Fruit fly (Drosophila melanogaster) whole organism, embryonic: ENCODE results near the gene CG10011.

Experiments used
- CG10565 ChIP-seq: fragments of 200-800 bp; sonication (Bioruptor generic); optimal IDR thresholded peaks from 3 replicates; lab custom pipeline; 2016; ENCODE audit warnings: missing biosample characterization, mild to moderate bottlenecking, missing genetic modification characterization
- CG12155 ChIP-seq: fragments of 200-800 bp; sonication (Bioruptor generic); optimal IDR thresholded peaks from 3 replicates; lab custom pipeline; 2016; ENCODE audit warnings: missing biosample characterization, missing genetic modification characterization
- CG12659 ChIP-seq: fragments of 200-800 bp; sonication (Bioruptor generic); optimal IDR thresholded peaks from 3 replicates; lab custom pipeline; 2017; ENCODE audit warnings: mild to moderate bottlenecking, missing biosample characterization, missing genetic modification reagents, missing genetic modification characterization
- CG13287 ChIP-seq: fragments of 200-800 bp; sonication (Bioruptor generic); IDR thresholded peaks from 2 replicates; pipeline ENCODE4 v1.3.6; 2022; ENCODE audit warnings: missing biosample characterization, missing genetic modification characterization; ENCODE audit not compliant: partially characterized antibody
- CG13775 ChIP-seq: fragments of 200-800 bp; sonication (Bioruptor generic); optimal IDR thresholded peaks from 3 replicates; lab custom pipeline; 2017; ENCODE audit warnings: missing biosample characterization, mild to moderate bottlenecking, missing genetic modification characterization
- CG1529 ChIP-seq: fragments of 200-800 bp; sonication (Bioruptor generic); optimal IDR thresholded peaks from 3 replicates; lab custom pipeline; 2018; ENCODE audit warnings: missing biosample characterization, missing genetic modification characterization
- CG15514 ChIP-seq: fragments of 200-800 bp; sonication (Bioruptor generic); optimal IDR thresholded peaks from 3 replicates; lab custom pipeline; 2017; ENCODE audit warnings: missing biosample characterization, missing genetic modification characterization, mild to moderate bottlenecking, moderate library complexity, missing genetic modification reagents
- CG17568 ChIP-seq: fragments of 200-800 bp; sonication (Bioruptor generic); optimal IDR thresholded peaks from 2 replicates; lab custom pipeline; 2018; ENCODE audit warnings: missing biosample characterization, mild to moderate bottlenecking, missing genetic modification characterization, moderate library complexity
- CG17612 ChIP-seq: fragments of 200-800 bp; sonication (Bioruptor generic); IDR thresholded peaks from 2 replicates; pipeline ENCODE4 v1.3.6; 2022; ENCODE audit warnings: missing biosample characterization, missing genetic modification characterization
- CG17802 ChIP-seq: fragments of 200-800 bp; sonication (Bioruptor generic); optimal IDR thresholded peaks from 2 replicates; lab custom pipeline; 2018; ENCODE audit warnings: missing biosample characterization, mild to moderate bottlenecking, missing genetic modification characterization, moderate library complexity
- CG18476 ChIP-seq: fragments of 200-800 bp; sonication (Bioruptor generic); optimal IDR thresholded peaks from 2 replicates; lab custom pipeline; 2016; ENCODE audit warnings: missing biosample characterization, mild to moderate bottlenecking, missing genetic modification characterization
- CG2129 ChIP-seq: fragments of 200-800 bp; sonication (Bioruptor generic); IDR thresholded peaks from 2 replicates; pipeline ENCODE4 v1.3.6; 2022; ENCODE audit warnings: missing biosample characterization, missing genetic modification characterization; ENCODE audit not compliant: partially characterized antibody
- CG2875 ChIP-seq: fragments of 200-800 bp; sonication (Bioruptor generic); optimal IDR thresholded peaks from 2 replicates; lab custom pipeline; 2017; ENCODE audit warnings: missing biosample characterization, mild to moderate bottlenecking, missing genetic modification characterization, missing genetic modification reagents
- CG34422 ChIP-seq: fragments of 200-800 bp; sonication (Bioruptor generic); IDR thresholded peaks from 3 replicates; pipeline ENCODE4 v1.3.6; 2022; ENCODE audit warnings: missing biosample characterization, missing genetic modification characterization
- CG6765 ChIP-seq: fragments of 200-800 bp; sonication (Bioruptor generic); optimal IDR thresholded peaks from 3 replicates; lab custom pipeline; 2017; ENCODE audit warnings: missing biosample characterization, mild to moderate bottlenecking, missing genetic modification characterization
- CG7357 ChIP-seq: fragments of 200-800 bp; sonication (Bioruptor generic); IDR thresholded peaks from 3 replicates; pipeline ENCODE4 v1.3.6; 2022; ENCODE audit warnings: missing biosample characterization, missing genetic modification characterization
- CG7839 ChIP-seq: fragments of 200-800 bp; sonication (Bioruptor generic); optimal IDR thresholded peaks from 3 replicates; lab custom pipeline; 2018; ENCODE audit warnings: missing biosample characterization, mild to moderate bottlenecking, missing genetic modification characterization, moderate library complexity
- CG7987 ChIP-seq: fragments of 200-800 bp; sonication (Bioruptor generic); optimal IDR thresholded peaks from 2 replicates; lab custom pipeline; 2018; ENCODE audit warnings: missing biosample characterization, mild to moderate bottlenecking, missing genetic modification characterization, moderate library complexity
- CG8388 ChIP-seq: fragments of 200-800 bp; sonication (Bioruptor generic); optimal IDR thresholded peaks from 2 replicates; lab custom pipeline; 2019; ENCODE audit warnings: missing biosample characterization, mild to moderate bottlenecking, missing genetic modification characterization, moderate library complexity
- ERR ChIP-seq: fragments of 200-800 bp; sonication (Bioruptor generic); optimal IDR thresholded peaks from 2 replicates; lab custom pipeline; 2016; ENCODE audit warnings: missing biosample characterization, missing genetic modification characterization
- Fer3 ChIP-seq: fragments of 200-800 bp; sonication (Bioruptor generic); optimal IDR thresholded peaks from 2 replicates; lab custom pipeline; 2018; ENCODE audit warnings: missing biosample characterization, mild to moderate bottlenecking, missing genetic modification characterization, moderate library complexity
- HmgD ChIP-seq: fragments of 200-800 bp; sonication (Bioruptor generic); optimal IDR thresholded peaks from 3 replicates; lab custom pipeline; 2016; ENCODE audit warnings: missing biosample characterization, missing genetic modification characterization
- MBD-R2 ChIP-seq: fragments of 200-800 bp; sonication (Bioruptor generic); IDR thresholded peaks from 2 replicates; pipeline ENCODE4 v1.3.6; 2022; ENCODE audit warnings: missing biosample characterization, missing genetic modification characterization
- Myb ChIP-seq: fragments of 200-800 bp; sonication (Bioruptor generic); optimal IDR thresholded peaks from 2 replicates; lab custom pipeline; 2016; ENCODE audit warnings: missing biosample characterization, missing genetic modification characterization
- NC2α ChIP-seq: fragments of 200-800 bp; sonication (Bioruptor generic); optimal IDR thresholded peaks from 2 replicates; lab custom pipeline; 2016; ENCODE audit warnings: missing biosample characterization, missing genetic modification characterization
- NK7.1 ChIP-seq: fragments of 200-800 bp; sonication (Bioruptor generic); optimal IDR thresholded peaks from 3 replicates; lab custom pipeline; 2016; ENCODE audit warnings: missing biosample characterization, missing genetic modification characterization
- PHDP ChIP-seq: fragments of 200-800 bp; sonication (Bioruptor generic); optimal IDR thresholded peaks from 3 replicates; lab custom pipeline; 2018; ENCODE audit warnings: missing biosample characterization, mild to moderate bottlenecking, missing genetic modification characterization, moderate library complexity
- Pdp1 ChIP-seq, 2 experiments: fragments of 200-800 bp; sonication (Bioruptor generic); optimal IDR thresholded peaks; 3 replicates each; lab custom pipeline; 2016; ENCODE audit warnings: missing biosample characterization in 2 of 2, missing genetic modification characterization in 2 of 2, mild to moderate bottlenecking in 1 of 2, moderate library complexity in 1 of 2
- Scr ChIP-seq: fragments of 200-800 bp; sonication (Bioruptor generic); IDR thresholded peaks from 2 replicates; pipeline ENCODE4 v1.3.6; 2022; ENCODE audit warnings: missing biosample characterization, missing genetic modification characterization; ENCODE audit not compliant: partially characterized antibody
- Stat92E ChIP-seq, 3 experiments: fragments of >200 bp in 2 of 3; fragments of 200-800 bp in 1 of 3; sonication (Bioruptor generic) in 1 of 3; optimal IDR thresholded peaks; 2 replicates each; lab custom pipeline; 2017 to 2019; ENCODE audit warnings: missing biosample characterization in 3 of 3, missing genetic modification characterization in 3 of 3, mild to moderate bottlenecking in 1 of 3, moderate library complexity in 1 of 3
- ara ChIP-seq: fragments of 200-800 bp; sonication (Bioruptor generic); IDR thresholded peaks from 2 replicates; pipeline ENCODE4 v1.3.6; 2022; ENCODE audit warnings: missing biosample characterization, missing genetic modification characterization
- ash1 ChIP-seq: fragments of 200-800 bp; sonication (Bioruptor generic); optimal IDR thresholded peaks from 2 replicates; lab custom pipeline; 2018; ENCODE audit warnings: missing biosample characterization, mild to moderate bottlenecking, missing genetic modification characterization
- bbx ChIP-seq: fragments of 200-800 bp; sonication (Bioruptor generic); IDR thresholded peaks from 2 replicates; pipeline ENCODE4 v1.3.6; 2022; ENCODE audit warnings: missing biosample characterization, missing genetic modification characterization; ENCODE audit not compliant: partially characterized antibody
- bigmax ChIP-seq: fragments of 200-800 bp; sonication (Bioruptor generic); optimal IDR thresholded peaks from 2 replicates; lab custom pipeline; 2018; ENCODE audit warnings: missing biosample characterization, mild to moderate bottlenecking, missing genetic modification characterization
- cg ChIP-seq: fragments of 200-800 bp; sonication (Bioruptor generic); optimal IDR thresholded peaks from 3 replicates; lab custom pipeline; 2019; ENCODE audit warnings: missing biosample characterization, mild to moderate bottlenecking, missing genetic modification characterization, moderate library complexity
- chif ChIP-seq, 2 experiments: fragments of 200-800 bp; sonication (Bioruptor generic); optimal IDR thresholded peaks; 3 replicates each; lab custom pipeline; 2016; ENCODE audit warnings: missing biosample characterization in 2 of 2, missing genetic modification characterization in 2 of 2
- chm ChIP-seq: fragments of 200-800 bp; sonication (Bioruptor generic); IDR thresholded peaks from 2 replicates; pipeline ENCODE4 v1.3.6; 2022; ENCODE audit warnings: missing biosample characterization, missing genetic modification characterization
- gce ChIP-seq: fragments of 200-800 bp; sonication (Bioruptor generic); IDR thresholded peaks from 3 replicates; pipeline ENCODE4 v1.3.6; 2022; ENCODE audit warnings: missing biosample characterization, missing genetic modification characterization
- hth ChIP-seq: fragments of >200 bp; optimal IDR thresholded peaks from 2 replicates; lab custom pipeline; 2017; ENCODE audit warnings: inconsistent platforms
- ken ChIP-seq: fragments of 200-800 bp; sonication (Bioruptor generic); IDR thresholded peaks from 3 replicates; pipeline ENCODE4 v1.3.6; 2022; ENCODE audit warnings: missing biosample characterization, missing genetic modification characterization
- kni ChIP-seq: fragments of 200-800 bp; sonication (Bioruptor generic); optimal IDR thresholded peaks from 3 replicates; lab custom pipeline; 2017; ENCODE audit warnings: mild to moderate bottlenecking, missing biosample characterization, missing genetic modification reagents, missing genetic modification characterization
- nau ChIP-seq: fragments of 200-800 bp; sonication (Bioruptor generic); optimal IDR thresholded peaks from 3 replicates; lab custom pipeline; 2017; ENCODE audit warnings: missing biosample characterization, mild to moderate bottlenecking, missing genetic modification characterization, missing genetic modification reagents
- org-1 ChIP-seq: fragments of 200-800 bp; sonication (Bioruptor generic); optimal IDR thresholded peaks from 2 replicates; lab custom pipeline; 2017; ENCODE audit warnings: missing biosample characterization, missing genetic modification characterization
- pfk ChIP-seq: fragments of 200-800 bp; sonication (Bioruptor generic); optimal IDR thresholded peaks from 2 replicates; lab custom pipeline; 2018; ENCODE audit warnings: missing biosample characterization, mild to moderate bottlenecking, missing genetic modification characterization, moderate library complexity
- sens-2 ChIP-seq: fragments of 200-800 bp; sonication (Bioruptor generic); IDR thresholded peaks from 2 replicates; pipeline ENCODE4 v1.3.6; 2022; ENCODE audit warnings: missing biosample characterization, missing genetic modification characterization
- sug ChIP-seq: fragments of 200-800 bp; optimal IDR thresholded peaks from 2 replicates; lab custom pipeline; 2019; ENCODE audit warnings: missing biosample characterization, mild to moderate bottlenecking, missing genetic modification characterization, moderate library complexity
- tin ChIP-seq: fragments of 200-800 bp; sonication (Bioruptor generic); optimal IDR thresholded peaks from 3 replicates; lab custom pipeline; 2016; ENCODE audit warnings: missing biosample characterization, missing genetic modification characterization
- usp ChIP-seq: fragments of >200 bp; optimal IDR thresholded peaks from 2 replicates; lab custom pipeline; 2017; ENCODE audit warnings: missing biosample characterization, missing genetic modification characterization
- wdn ChIP-seq: fragments of 200-800 bp; sonication (Bioruptor generic); IDR thresholded peaks from 2 replicates; pipeline ENCODE4 v1.3.6; 2022; ENCODE audit warnings: missing biosample characterization, missing genetic modification characterization
- zen ChIP-seq: fragments of 200-800 bp; sonication (Bioruptor generic); optimal IDR thresholded peaks from 3 replicates; lab custom pipeline; 2018; ENCODE audit warnings: missing biosample characterization, mild to moderate bottlenecking, missing genetic modification characterization, moderate library complexity

The CG10011 gene

DNA sequence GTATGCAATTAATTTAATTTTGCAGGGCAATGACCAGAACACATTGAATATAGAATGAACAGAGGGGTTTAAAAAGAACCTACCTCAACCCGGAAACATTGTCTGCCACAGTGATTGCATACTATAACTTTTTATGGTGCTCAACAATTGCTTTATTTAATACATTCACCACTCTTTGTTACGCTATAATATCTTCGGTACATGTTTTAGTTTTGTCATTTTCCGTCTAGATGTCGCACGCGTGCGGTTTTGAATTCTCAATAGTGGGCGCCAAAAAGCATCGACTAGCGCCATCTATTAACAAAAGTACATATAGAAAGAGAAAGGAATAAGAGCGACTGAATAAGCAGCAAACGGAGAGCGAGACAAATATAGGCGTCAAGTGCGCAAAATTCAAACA, 37.2 kb upstream of the CG10011 start:
- TF ChIP-seq chm (GFP tag; lab: Robert Waterston, UW) = no peak; the same call in 1 of the 2 replicates
- TF ChIP-seq ERR = no peak
- TF ChIP-seq CG7987 (GFP tag; lab: Kevin White, UChicago) = peak; percentile 94
- TF ChIP-seq CG18476 (GFP tag; lab: Kevin White, UChicago) = peak; percentile 52
- TF ChIP-seq CG12659 = peak; percentile 73
- peak; percentile 83 for TF ChIP-seq ken (GFP tag; lab: Robert Waterston, UW)
- TF ChIP-seq tin (GFP tag; lab: Kevin White, UChicago) = peak; percentile 93
- TF ChIP-seq nau (GFP tag; lab: Kevin White, UChicago) = no peak
- TF ChIP-seq CG2129 (GFP tag; lab: Robert Waterston, UW) = no peak
- peak; percentile 25; the same call in 1 of the 2 replicates for TF ChIP-seq CG17612 (GFP tag; lab: Robert Waterston, UW)
- TF ChIP-seq pfk = peak; percentile 56
- peak; percentile 67; the same call in 1 of the 3 replicates for TF ChIP-seq CG7357 (GFP tag; lab: Robert Waterston, UW)
- TF ChIP-seq CG13775 (GFP tag; lab: Kevin White, UChicago) = peak; percentile 51
- no peak for TF ChIP-seq hth (lab: Kevin White, UChicago)
- TF ChIP-seq Pdp1 (GFP tag; optimal IDR thresholded peaks at IDR 0.05; lab: Kevin White, UChicago) = peak in 1 of 2 experiments; percentile 90
- no peak for TF ChIP-seq usp (GFP tag; lab: Kevin White, UChicago)
- TF ChIP-seq ara = peak; percentile 82
- TF ChIP-seq PHDP (tag; lab: Kevin White, UChicago) = no peak
- peak; percentile 12 for TF ChIP-seq CG10565 (GFP tag; lab: Kevin White, UChicago)
- TF ChIP-seq org-1 (GFP tag; lab: Kevin White, UChicago) = peak; percentile 52
- TF ChIP-seq sens-2 = peak; percentile 68
- TF ChIP-seq Myb = peak; percentile 54
- peak; percentile 87 for TF ChIP-seq Fer3 (tag; lab: Kevin White, UChicago)
- TF ChIP-seq MBD-R2 (GFP tag; lab: Robert Waterston, UW) = peak; percentile 34; the same call in 1 of the 2 replicates
- peak; percentile 61 for TF ChIP-seq CG8388 (GFP tag; lab: Kevin White, UChicago)
- peak; percentile 35 for TF ChIP-seq CG6765 (GFP tag; lab: Kevin White, UChicago)
- no peak for TF ChIP-seq CG13287 (GFP tag; lab: Robert Waterston, UW)
- TF ChIP-seq CG7839 (tag; lab: Kevin White, UChicago) = peak; percentile 87
- TF ChIP-seq CG1529 = no peak
- no peak for TF ChIP-seq CG17568 (GFP tag; lab: Kevin White, UChicago)
- TF ChIP-seq gce (GFP tag; lab: Robert Waterston, UW) = peak; percentile 89
- peak; percentile 77 for TF ChIP-seq CG2875 (GFP tag; lab: Kevin White, UChicago)
- peak; percentile 79 for TF ChIP-seq NC2α (GFP tag; lab: Kevin White, UChicago)
- TF ChIP-seq wdn = peak; percentile 41; the same call in 1 of the 2 replicates
- peak; percentile 93 for TF ChIP-seq HmgD (GFP tag; lab: Kevin White, UChicago)
- peak; percentile 75 for TF ChIP-seq CG15514 (GFP tag; lab: Kevin White, UChicago)
- TF ChIP-seq NK7.1 = peak; percentile 86
- TF ChIP-seq Stat92E (GFP tag; optimal IDR thresholded peaks at IDR 0.05; lab: Kevin White, UChicago) = no peak
- peak; percentile 43; the same call in 1 of the 2 replicates for TF ChIP-seq bbx (GFP tag; lab: Robert Waterston, UW)
- TF ChIP-seq chif (GFP tag; optimal IDR thresholded peaks at IDR 0.05; lab: Kevin White, UChicago) = peak; percentile 87 to 94
- no peak for TF ChIP-seq Scr (GFP tag; lab: Robert Waterston, UW)
- peak; percentile 55 for TF ChIP-seq kni (GFP tag; lab: Kevin White, UChicago)
- TF ChIP-seq CG12155 (GFP tag; lab: Kevin White, UChicago) = peak; percentile 80
- no peak for TF ChIP-seq cg (GFP tag; lab: Kevin White, UChicago)
- peak; percentile 82 for TF ChIP-seq zen (tag; lab: Kevin White, UChicago)
- TF ChIP-seq CG17802 (tag; lab: Kevin White, UChicago) = peak; percentile 86
- TF ChIP-seq ash1 (GFP tag; lab: Kevin White, UChicago) = peak; percentile 63
- TF ChIP-seq CG34422 (GFP tag; lab: Robert Waterston, UW) = peak; percentile 86
- peak; percentile 79 for TF ChIP-seq sug (tag; lab: Kevin White, UChicago)
- TF ChIP-seq bigmax (GFP tag; lab: Kevin White, UChicago) = peak; percentile 44
